Worm (Caenorhabditis elegans): ENCODE results near the gene Y82E9BR.20.

Gene Y82E9BR.20

DNA sequence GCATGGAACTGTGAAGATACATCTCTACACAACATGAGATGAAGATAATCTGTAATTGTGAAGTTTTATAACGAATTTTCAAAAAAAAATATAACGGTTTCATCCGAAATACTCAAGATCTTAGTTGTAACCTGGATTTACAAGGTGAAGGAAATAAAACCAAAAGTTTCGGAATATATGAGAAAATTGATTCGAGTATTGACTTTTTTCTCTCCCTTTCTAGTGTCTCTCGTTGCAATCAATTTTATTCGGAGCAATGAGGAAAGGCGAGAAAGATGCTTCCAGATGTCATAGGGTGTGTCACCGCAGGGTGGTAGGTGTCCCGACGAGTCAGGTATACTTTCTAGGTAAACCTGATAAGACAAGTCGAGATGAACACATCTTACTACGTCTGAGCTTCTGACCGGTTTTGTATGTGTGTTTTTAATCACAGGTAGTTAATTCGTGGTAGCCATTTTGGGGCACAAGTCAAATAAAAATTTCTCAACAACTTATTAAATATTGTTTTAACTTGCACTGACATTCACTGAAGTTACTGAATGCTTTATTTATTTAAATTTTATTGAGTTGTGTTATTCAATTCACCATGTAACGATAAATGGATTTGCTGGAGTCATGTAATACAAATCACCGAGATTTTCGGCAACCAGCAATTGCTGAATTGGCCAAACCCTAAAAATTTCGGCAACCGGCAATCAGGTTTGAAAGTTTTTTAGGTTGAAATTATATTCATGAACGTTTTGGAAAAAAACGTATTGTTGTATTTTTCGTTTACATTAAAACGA, 14.3 kb downstream of the Y82E9BR.20 start, which contains the start of gene pals-20 (continued):
- TF ChIP-seq Y48G9A.11 (GFP tag; IDR thresholded peaks at IDR 0.05) (no peak), dmd-6 (GFP tag; IDR thresholded peaks at IDR 0.05) (peak; percentile 34; the same call in 1 of the 2 replicates), mxl-2 (GFP tag; conservative IDR thresholded peaks at IDR 0.05) (no peak), jun-1 (tag; optimal IDR thresholded peaks at IDR 0.05) (no peak), lir-3 (tag; optimal IDR thresholded peaks at IDR 0.05) (no peak), nhr-76 (tag; optimal IDR thresholded peaks at IDR 0.05) (no peak), unc-62 (GFP tag; optimal IDR thresholded peaks at IDR 0.05 in 1 of 2) (peak in 1 of 2 experiments; percentile 82), unc-62 (tag; optimal IDR thresholded peaks at IDR 0.05) (no peak), egl-43 (GFP tag; IDR thresholded peaks at IDR 0.05) (no peak), nhr-111 (GFP tag; optimal IDR thresholded peaks at IDR 0.05) (no peak), ZK546.5 (tag; optimal IDR thresholded peaks at IDR 0.05) (no peak), ctbp-1 (GFP tag; IDR thresholded peaks at IDR 0.05) (no peak), R02D3.7 (tag; optimal IDR thresholded peaks at IDR 0.05) (no peak), daf-8 (GFP tag; IDR thresholded peaks at IDR 0.05) (no peak), tag-97 (GFP tag; IDR thresholded peaks at IDR 0.05) (no peak), saeg-2 (GFP tag; IDR thresholded peaks at IDR 0.05) (no peak), daf-16 (GFP tag; optimal IDR thresholded peaks at IDR 0.05) (no peak), daf-16 (tag; optimal IDR thresholded peaks at IDR 0.05) (peak; percentile 59), mdt-29 (GFP tag; IDR thresholded peaks at IDR 0.05) (no peak), ceh-82 (tag; optimal IDR thresholded peaks at IDR 0.05) (no peak), ceh-32 (tag; optimal IDR thresholded peaks at IDR 0.05; ENCODE audit: poor library complexity) (no peak), ceh-62 (tag; optimal IDR thresholded peaks at IDR 0.05) (no peak)

DNA sequence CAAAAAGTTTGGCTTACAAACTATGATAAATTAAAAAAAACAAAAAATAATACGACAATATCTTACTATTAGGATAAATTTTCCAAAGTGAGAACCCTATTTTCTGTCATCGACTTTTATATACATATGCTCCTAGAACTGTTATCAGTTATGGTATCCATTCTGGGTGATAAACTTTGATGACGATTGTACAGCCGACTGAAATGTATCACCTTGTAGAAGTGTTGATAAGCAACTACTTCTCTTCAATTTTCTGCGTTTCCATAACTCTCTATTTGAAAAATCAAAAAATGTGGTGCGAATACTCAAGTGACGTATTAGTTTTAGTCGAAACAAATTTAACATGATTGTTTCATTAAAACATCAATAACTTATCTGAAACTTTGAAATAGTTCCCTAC, 15.8 kb downstream of the Y82E9BR.20 start:
- TF ChIP-seq dpl-1 (GFP tag; optimal IDR thresholded peaks at IDR 0.05) = no peak
- no peak for TF ChIP-seq snpc-1.2 (GFP tag; IDR thresholded peaks at IDR 0.05)
- peak; percentile 71 for TF ChIP-seq dve-1 (tag; optimal IDR thresholded peaks at IDR 0.05; ENCODE audit: insufficient read depth)
- peak; percentile 94 for TF ChIP-seq pqm-1 (tag; optimal IDR thresholded peaks at IDR 0.05)
- TF ChIP-seq nhr-77 (tag; optimal IDR thresholded peaks at IDR 0.05) = peak; percentile 57
- peak; percentile 1 for TF ChIP-seq T20F7.1 (GFP tag; optimal IDR thresholded peaks at IDR 0.05)
- peak; percentile 83 for TF ChIP-seq nhr-28 (tag; optimal IDR thresholded peaks at IDR 0.05)
- TF ChIP-seq lsy-2 (tag; optimal IDR thresholded peaks at IDR 0.05) = peak in 1 of 2 experiments; percentile 22
- TF ChIP-seq hlh-11 (tag; optimal IDR thresholded peaks at IDR 0.05) = peak; percentile 59
- peak; percentile 75 for TF ChIP-seq dmd-6 (GFP tag; IDR thresholded peaks at IDR 0.05)
- no peak for TF ChIP-seq mdl-1 (tag; optimal IDR thresholded peaks at IDR 0.05)
- no peak for TF ChIP-seq tra-1 (GFP tag; IDR thresholded peaks at IDR 0.05)
- TF ChIP-seq daf-16 (GFP tag; optimal IDR thresholded peaks at IDR 0.05) = no peak
- peak; percentile 61 for TF ChIP-seq daf-16 (tag; optimal IDR thresholded peaks at IDR 0.05)
- TF ChIP-seq ztf-11 (tag; optimal IDR thresholded peaks at IDR 0.05) = no peak
- peak; percentile 37; the same call in 1 of the 2 replicates for TF ChIP-seq php-3 (GFP tag; IDR thresholded peaks at IDR 0.05)

DNA sequence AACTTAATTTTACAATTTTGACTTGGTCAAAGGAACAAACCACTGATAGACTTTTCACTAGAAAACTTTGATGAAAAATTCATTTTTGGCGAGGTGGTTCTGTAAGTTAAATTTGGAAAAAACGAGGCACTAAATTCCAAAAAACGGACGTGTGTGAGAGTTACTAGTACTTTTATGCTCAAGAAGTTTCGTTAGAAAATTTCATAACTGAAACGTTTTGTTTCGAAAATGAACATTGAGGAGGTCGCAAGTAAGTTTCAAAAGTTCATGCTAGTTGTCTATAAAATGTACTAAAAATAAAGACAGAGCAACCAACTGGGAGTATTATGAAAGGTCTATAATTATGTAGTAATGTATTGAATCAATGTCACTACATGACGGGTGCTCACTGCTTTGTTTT, 17.5 kb downstream of the Y82E9BR.20 start, which contains the start of gene pals-17:
TSS of gene pals-17 (minus strand) at position 101 of the 400 bp plus-strand sequence.
- no peak for TF ChIP-seq pqm-1 (tag; optimal IDR thresholded peaks at IDR 0.05)
- no peak for TF ChIP-seq hlh-11 (tag; optimal IDR thresholded peaks at IDR 0.05)
- no peak for TF ChIP-seq egl-27 (tag; optimal IDR thresholded peaks at IDR 0.05)
- no peak for TF ChIP-seq zip-11 (GFP tag; IDR thresholded peaks at IDR 0.05)
- no peak for TF ChIP-seq D1046.2 (GFP tag; IDR thresholded peaks at IDR 0.05)
- no peak for TF ChIP-seq gei-8 (GFP tag; optimal IDR thresholded peaks at IDR 0.05)
- TF ChIP-seq lir-3 (tag; optimal IDR thresholded peaks at IDR 0.05) = no peak
